Worm (Caenorhabditis elegans) whole organism, mixed stage, embryonic: ENCODE results near the gene F56B3.2.

Experiments
- ces-1 ChIP-seq: fragments of 150-350 bp; optimal IDR thresholded peaks from 2 replicates; lab custom pipeline; 2014; ENCODE audit warnings: missing biosample characterization, missing genetic modification reagents, missing genetic modification characterization
- elt-3 ChIP-seq: fragments of 150-350 bp; optimal IDR thresholded peaks from 2 replicates; lab custom pipeline; 2014; ENCODE audit warnings: missing biosample characterization, missing genetic modification characterization
- lin-13 ChIP-seq: fragments of 150-350 bp; optimal IDR thresholded peaks from 2 replicates; lab custom pipeline; 2014; ENCODE audit warnings: missing biosample characterization, missing genetic modification characterization
- nhr-12 ChIP-seq: fragments of 150-350 bp; optimal IDR thresholded peaks from 2 replicates; lab custom pipeline; 2014; ENCODE audit warnings: missing biosample characterization, missing genetic modification characterization
- nhr-237 ChIP-seq: fragments of 150-350 bp; optimal IDR thresholded peaks from 2 replicates; lab custom pipeline; 2014; ENCODE audit warnings: missing biosample characterization, missing genetic modification characterization
- nhr-28 ChIP-seq: fragments of 150-350 bp; optimal IDR thresholded peaks from 2 replicates; lab custom pipeline; 2014; ENCODE audit warnings: missing biosample characterization, missing genetic modification characterization
- pha-4 ChIP-seq: fragments of 150-350 bp; optimal IDR thresholded peaks from 2 replicates; lab custom pipeline; 2018; ENCODE audit warnings: missing biosample characterization, missing genetic modification reagents, missing genetic modification characterization
- snpc-4 ChIP-seq: fragments of 150-350 bp; optimal IDR thresholded peaks from 2 replicates; lab custom pipeline; 2014; ENCODE audit warnings: missing biosample characterization, missing genetic modification characterization
- unc-62 ChIP-seq: fragments of 150-350 bp; optimal IDR thresholded peaks from 2 replicates; lab custom pipeline; 2014; ENCODE audit warnings: missing biosample characterization, missing genetic modification reagents, missing genetic modification characterization
- ztf-11 ChIP-seq: fragments of 150-350 bp; optimal IDR thresholded peaks from 2 replicates; lab custom pipeline; 2014; ENCODE audit warnings: missing biosample characterization, missing genetic modification characterization

DNA sequence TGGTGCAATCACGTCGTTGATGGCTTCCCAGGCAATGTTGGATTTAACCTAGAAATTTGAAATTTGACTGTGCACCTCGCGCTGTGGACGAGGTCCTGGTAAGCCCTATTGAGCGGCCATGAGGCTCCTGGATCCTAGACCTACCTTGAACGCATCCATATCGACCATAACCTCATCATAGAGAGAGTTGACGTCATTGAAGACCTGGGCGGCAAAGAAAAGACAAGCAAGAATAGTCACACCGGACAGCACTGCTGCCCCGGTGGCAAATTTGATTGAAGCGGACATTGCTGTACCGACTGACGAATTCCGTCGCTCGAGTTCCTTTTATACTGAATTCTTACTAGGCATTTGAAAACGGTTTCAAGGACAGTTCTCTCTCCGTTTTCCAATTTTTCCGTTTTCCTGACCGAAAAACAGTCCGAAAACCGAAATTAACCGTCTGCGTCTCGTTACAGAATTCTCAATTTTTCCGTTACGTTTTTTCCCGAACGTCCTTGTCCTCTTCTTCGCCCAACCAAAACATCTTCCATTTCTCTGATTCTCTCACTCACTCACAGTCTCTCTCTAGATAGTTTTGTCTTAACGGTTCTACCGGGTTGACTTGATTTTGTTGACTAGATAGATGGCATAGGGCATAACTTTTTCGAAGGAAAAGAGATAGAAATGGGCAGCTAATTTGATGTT lies 4.9 kb downstream of the F56B3.2 start, which contains the start of gene col-103:
- TF ChIP-seq pha-4 (no peak), nhr-237 (no peak), nhr-12 (tag; lab: Kevin White, UChicago) (no peak), ces-1 (no peak), lin-13 (tag; lab: Kevin White, UChicago) (no peak), elt-3 (tag; lab: Kevin White, UChicago) (no peak), ztf-11 (tag; lab: Kevin White, UChicago) (no peak), unc-62 (GFP tag; lab: Kevin White, UChicago) (no peak), nhr-28 (tag; lab: Kevin White, UChicago) (no peak), snpc-4 (no peak)
